Worm (Caenorhabditis elegans) whole organism, L1 larva: ENCODE results near the gene end-1.

ENCODE experiments used
- C04F5.9 ChIP-seq: sonication (generic microtip); optimal IDR thresholded peaks from 2 replicates; lab custom pipeline; 2016; ENCODE audit warnings: missing genetic modification characterization, missing compliant biosample characterization
- C34B4.2 ChIP-seq: sonication (generic microtip); optimal IDR thresholded peaks from 2 replicates; lab custom pipeline; 2017; ENCODE audit warnings: mild to moderate bottlenecking, missing genetic modification characterization, missing compliant biosample characterization
- F16B12.6 ChIP-seq: fragments of 150-350 bp; optimal IDR thresholded peaks from 2 replicates; lab custom pipeline; 2014; ENCODE audit warnings: missing biosample characterization, missing genetic modification characterization
- Y116A8C.19 ChIP-seq: sonication (generic microtip); optimal IDR thresholded peaks from 2 replicates; lab custom pipeline; 2016; ENCODE audit warnings: missing compliant biosample characterization, missing genetic modification characterization, borderline replicate concordance
- aha-1 ChIP-seq: fragments of 150-350 bp; optimal IDR thresholded peaks from 2 replicates; lab custom pipeline; 2014; ENCODE audit warnings: missing biosample characterization, missing genetic modification characterization
- alr-1 ChIP-seq: fragments of 200-800 bp; sonication (Bioruptor generic); optimal IDR thresholded peaks from 2 replicates; lab custom pipeline; 2018; ENCODE audit warnings: borderline replicate concordance, mild to moderate bottlenecking, missing genetic modification characterization, missing compliant biosample characterization
- aly-2 ChIP-seq: fragments of 150-350 bp; optimal IDR thresholded peaks from 2 replicates; lab custom pipeline; 2014; ENCODE audit warnings: missing biosample characterization, missing genetic modification characterization
- ama-1 ChIP-seq: fragments of 150-350 bp; optimal IDR thresholded peaks from 2 replicates; lab custom pipeline; 2014
- blmp-1 ChIP-seq: fragments of 150-350 bp; optimal IDR thresholded peaks from 2 replicates; lab custom pipeline; 2014; ENCODE audit warnings: missing biosample characterization, missing genetic modification characterization
- ceh-8 ChIP-seq: fragments of 200-800 bp; sonication (Bioruptor generic); optimal IDR thresholded peaks from 2 replicates; lab custom pipeline; 2018; ENCODE audit warnings: mild to moderate bottlenecking, missing genetic modification characterization, moderate library complexity, missing compliant biosample characterization
- ceh-88 ChIP-seq: fragments of 200-800 bp; sonication (Bioruptor generic); IDR thresholded peaks from 2 replicates; pipeline ENCODE4 v1.3.6; 2022; ENCODE audit warnings: missing genetic modification characterization, missing compliant biosample characterization
- ces-1 ChIP-seq: fragments of 150-350 bp; optimal IDR thresholded peaks from 2 replicates; lab custom pipeline; 2014; ENCODE audit warnings: missing biosample characterization, missing genetic modification reagents, missing genetic modification characterization
- dpl-1 ChIP-seq, 3 experiments: fragments of 150-350 bp in 2 of 3; sonication (generic microtip) in 1 of 3; optimal IDR thresholded peaks; 2 replicates each; lab custom pipeline; 2014 to 2017; ENCODE audit warnings: missing biosample characterization in 3 of 3, missing genetic modification characterization in 3 of 3, missing genetic modification reagents in 3 of 3
- efl-3 ChIP-seq: fragments of 200-800 bp; sonication (Bioruptor generic); optimal IDR thresholded peaks from 2 replicates; lab custom pipeline; 2018; ENCODE audit warnings: mild to moderate bottlenecking, missing genetic modification characterization, missing compliant biosample characterization
- egl-13 ChIP-seq: sonication (generic microtip); optimal IDR thresholded peaks from 2 replicates; lab custom pipeline; 2016; ENCODE audit warnings: missing genotype, missing genetic modification reagents, missing genetic modification characterization, missing compliant biosample characterization
- egl-27 ChIP-seq, 2 experiments: fragments of 150-350 bp in 1 of 2; sonication (generic microtip); optimal IDR thresholded peaks; 3 replicates each; lab custom pipeline; 2017 to 2018; ENCODE audit warnings: missing biosample characterization in 2 of 2, missing genetic modification characterization in 2 of 2, missing genetic modification reagents in 2 of 2
- elt-2 ChIP-seq: sonication (generic microtip); optimal IDR thresholded peaks from 2 replicates; lab custom pipeline; 2016; ENCODE audit warnings: missing genetic modification characterization, mild to moderate bottlenecking, inconsistent platforms, missing compliant biosample characterization, missing genetic modification reagents
- elt-3 ChIP-seq, 6 experiments: fragments of 150-350 bp in 1 of 6; sonication (generic microtip); optimal IDR thresholded peaks; 2 replicates each; lab custom pipeline; 2017 to 2018; ENCODE audit warnings: missing biosample characterization in 6 of 6, missing genetic modification characterization in 6 of 6, inconsistent platforms in 1 of 6
- ets-5 ChIP-seq: fragments of 200-800 bp; sonication (Bioruptor generic); IDR thresholded peaks from 2 replicates; pipeline ENCODE4 v1.3.6; 2022; ENCODE audit warnings: missing genetic modification characterization, missing compliant biosample characterization
- fkh-10 ChIP-seq: sonication (generic microtip); optimal IDR thresholded peaks from 2 replicates; lab custom pipeline; 2017; ENCODE audit warnings: missing biosample characterization, missing genetic modification reagents, missing genetic modification characterization
- fkh-4 ChIP-seq: sonication (generic microtip); optimal IDR thresholded peaks from 2 replicates; lab custom pipeline; 2016; ENCODE audit warnings: missing compliant biosample characterization, missing genetic modification characterization, borderline replicate concordance
- fkh-8 ChIP-seq: sonication (generic microtip); optimal IDR thresholded peaks from 2 replicates; lab custom pipeline; 2016; ENCODE audit warnings: mild to moderate bottlenecking, missing genetic modification characterization, missing compliant biosample characterization
- hpl-2 ChIP-seq: fragments of 150-350 bp; optimal IDR thresholded peaks from 2 replicates; lab custom pipeline; 2014; ENCODE audit warnings: missing biosample characterization, missing genetic modification reagents, missing genetic modification characterization
- irx-1 ChIP-seq: sonication (generic microtip); optimal IDR thresholded peaks from 2 replicates; lab custom pipeline; 2016; ENCODE audit warnings: missing genetic modification characterization, missing compliant biosample characterization
- lin-15B ChIP-seq: fragments of 150-350 bp; sonication (generic microtip); optimal IDR thresholded peaks from 3 replicates; lab custom pipeline; 2014; ENCODE audit warnings: missing biosample characterization, missing genetic modification characterization
- mab-9 ChIP-seq: fragments of 200-800 bp; sonication (Bioruptor generic); IDR thresholded peaks from 2 replicates; pipeline ENCODE4 v1.3.6; 2022; ENCODE audit warnings: missing genetic modification reagents, missing genetic modification characterization, missing compliant biosample characterization
- mdl-1 ChIP-seq, 2 experiments: fragments of 150-350 bp; optimal IDR thresholded peaks; 2 replicates each; lab custom pipeline; 2014 to 2017; ENCODE audit warnings: missing biosample characterization in 2 of 2, missing genetic modification characterization in 2 of 2, inconsistent platforms in 1 of 2
- nhr-20 ChIP-seq: sonication (generic microtip); optimal IDR thresholded peaks from 2 replicates; lab custom pipeline; 2016; ENCODE audit warnings: mild to moderate bottlenecking, missing genetic modification characterization, missing compliant biosample characterization
- nhr-237 ChIP-seq: fragments of 150-350 bp; optimal IDR thresholded peaks from 2 replicates; lab custom pipeline; 2014; ENCODE audit warnings: missing biosample characterization, missing genetic modification characterization
- nhr-28 ChIP-seq: fragments of 150-350 bp; optimal IDR thresholded peaks from 2 replicates; lab custom pipeline; 2014; ENCODE audit warnings: missing biosample characterization, missing genetic modification characterization
- nhr-47 ChIP-seq: sonication (generic microtip); optimal IDR thresholded peaks from 2 replicates; lab custom pipeline; 2016; ENCODE audit warnings: mild to moderate bottlenecking, missing genetic modification characterization, moderate library complexity, missing compliant biosample characterization
- nhr-71 ChIP-seq: sonication (generic microtip); optimal IDR thresholded peaks from 2 replicates; lab custom pipeline; 2016; ENCODE audit warnings: mild to moderate bottlenecking, missing genetic modification characterization, moderate library complexity, missing compliant biosample characterization
- nhr-76 ChIP-seq: sonication (generic microtip); optimal IDR thresholded peaks from 2 replicates; lab custom pipeline; 2017; ENCODE audit warnings: missing biosample characterization, missing genetic modification characterization
- nhr-84 ChIP-seq: sonication (generic microtip); optimal IDR thresholded peaks from 2 replicates; lab custom pipeline; 2017; ENCODE audit warnings: missing biosample characterization, missing genetic modification characterization
- pag-3 ChIP-seq: sonication (generic microtip); optimal IDR thresholded peaks from 2 replicates; lab custom pipeline; 2017; ENCODE audit warnings: missing genetic modification characterization, mild to moderate bottlenecking, missing compliant biosample characterization, antibody characterized with exemption, borderline replicate concordance; ENCODE audit not compliant: insufficient read depth
- pax-3 ChIP-seq: fragments of 200-800 bp; sonication (Bioruptor generic); optimal IDR thresholded peaks from 2 replicates; lab custom pipeline; 2018; ENCODE audit warnings: mild to moderate bottlenecking, missing genetic modification characterization, moderate library complexity, missing compliant biosample characterization
- rnt-1 ChIP-seq: sonication (generic microtip); optimal IDR thresholded peaks from 2 replicates; lab custom pipeline; 2016; ENCODE audit warnings: mild to moderate bottlenecking, missing genetic modification characterization, moderate library complexity, missing compliant biosample characterization
- skn-1 ChIP-seq: fragments of 150-350 bp; optimal IDR thresholded peaks from 2 replicates; lab custom pipeline; 2014; ENCODE audit warnings: missing biosample characterization, missing genetic modification characterization
- snpc-4 ChIP-seq: fragments of 150-350 bp; optimal IDR thresholded peaks from 2 replicates; lab custom pipeline; 2014; ENCODE audit warnings: missing biosample characterization, missing genetic modification characterization
- sptf-1 ChIP-seq: fragments of 150-350 bp; optimal IDR thresholded peaks from 2 replicates; lab custom pipeline; 2014; ENCODE audit warnings: missing biosample characterization, missing genetic modification characterization
- sup-37 ChIP-seq: fragments of 200-800 bp; sonication (Bioruptor generic); optimal IDR thresholded peaks from 2 replicates; lab custom pipeline; 2018; ENCODE audit warnings: mild to moderate bottlenecking, missing genetic modification characterization, missing compliant biosample characterization
- swsn-7 ChIP-seq: sonication (generic microtip); optimal IDR thresholded peaks from 2 replicates; lab custom pipeline; 2016; ENCODE audit warnings: missing genetic modification characterization, missing compliant biosample characterization
- tbx-2 ChIP-seq: sonication (generic microtip); optimal IDR thresholded peaks from 2 replicates; lab custom pipeline; 2016; ENCODE audit warnings: missing genetic modification characterization, missing compliant biosample characterization
- tlp-1 ChIP-seq: fragments of 150-350 bp; optimal IDR thresholded peaks from 2 replicates; lab custom pipeline; 2014; ENCODE audit warnings: missing biosample characterization, missing genetic modification characterization
- unc-130 ChIP-seq: fragments of 150-350 bp; optimal IDR thresholded peaks from 2 replicates; lab custom pipeline; 2017; ENCODE audit warnings: missing biosample characterization, missing genetic modification characterization, inconsistent platforms
- unc-30 ChIP-seq: sonication (generic microtip); optimal IDR thresholded peaks from 2 replicates; lab custom pipeline; 2017; ENCODE audit warnings: missing biosample characterization, missing genetic modification characterization
- unc-62 ChIP-seq: fragments of 150-350 bp; optimal IDR thresholded peaks from 2 replicates; lab custom pipeline; 2014; ENCODE audit warnings: missing biosample characterization, missing genetic modification reagents, missing genetic modification characterization
- xbp-1 ChIP-seq: sonication (generic microtip); optimal IDR thresholded peaks from 2 replicates; lab custom pipeline; 2016; ENCODE audit warnings: missing genetic modification characterization, missing compliant biosample characterization
- zag-1 ChIP-seq: fragments of 150-350 bp; optimal IDR thresholded peaks from 2 replicates; lab custom pipeline; 2014; ENCODE audit warnings: missing biosample characterization, missing genetic modification characterization

The end-1 gene

DNA sequence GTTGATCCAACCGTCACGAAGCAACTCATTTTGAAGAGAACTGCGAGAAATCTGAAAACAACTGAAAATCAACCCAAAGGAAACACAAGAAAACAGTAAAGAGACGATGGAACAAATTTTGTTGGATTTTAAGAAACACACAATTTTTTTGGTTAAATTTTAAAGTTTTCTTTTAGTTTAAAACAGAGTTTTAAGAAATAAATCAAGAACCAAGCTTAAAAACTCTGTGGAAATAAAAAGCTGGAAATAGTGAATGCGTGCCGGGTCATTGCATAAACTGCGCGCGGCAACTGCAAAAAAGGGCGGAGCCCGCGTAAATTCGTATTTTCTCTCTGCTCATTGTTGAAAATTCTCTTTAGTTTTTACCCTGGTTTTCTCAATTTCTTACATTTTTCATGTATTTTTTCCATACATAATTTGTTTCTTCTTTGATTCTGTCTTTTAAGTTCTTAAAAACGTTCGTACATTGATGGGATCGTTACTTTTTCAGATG, 23.0 kb upstream of the end-1 start, which contains the start of the genes algn-13 and R10D12.13 (continued):
- TF ChIP-seq aha-1 (tag; lab: Kevin White, UChicago) (no peak), ets-5 (GFP tag; lab: Robert Waterston, UW) (no peak), nhr-47 (tag; lab: Kevin White, UChicago) (peak; percentile 64), rnt-1 (tag; lab: Kevin White, UChicago) (peak; percentile 82), fkh-10 (GFP tag; lab: Kevin White, UChicago) (no peak), ceh-8 (GFP tag; lab: Kevin White, UChicago) (no peak), tbx-2 (tag; lab: Kevin White, UChicago) (peak; percentile 36), skn-1 (tag; lab: Kevin White, UChicago) (peak; percentile 59), C34B4.2 (no peak), C04F5.9 (tag; lab: Kevin White, UChicago) (no peak), unc-62 (GFP tag; lab: Kevin White, UChicago) (no peak), sptf-1 (no peak), xbp-1 (tag; lab: Kevin White, UChicago) (peak; percentile 40), mab-9 (no peak), fkh-8 (tag; lab: Kevin White, UChicago) (peak; percentile 5), unc-30 (tag; lab: Kevin White, UChicago) (no peak), dpl-1 (GFP tag; optimal IDR thresholded peaks at IDR 0.05; lab: Kevin White, UChicago) (peak; percentile 64 to 71 (median 67)), snpc-4 (tag; lab: Kevin White, UChicago) (peak; percentile 69), pag-3 (tag; lab: Kevin White, UChicago) (no peak), egl-27 (tag; optimal IDR thresholded peaks at IDR 0.05; lab: Kevin White, UChicago) (no peak), swsn-7 (tag; lab: Kevin White, UChicago) (peak; percentile 64), nhr-237 (tag; lab: Kevin White, UChicago) (no peak), mdl-1 (tag; optimal IDR thresholded peaks at IDR 0.05; lab: Kevin White, UChicago) (no peak), nhr-28 (tag; lab: Kevin White, UChicago) (no peak), unc-130 (peak; percentile 75), F16B12.6 (tag; lab: Kevin White, UChicago) (peak; percentile 9), ceh-88 (GFP tag; lab: Robert Waterston, UW) (no peak), elt-2 (tag; lab: Kevin White, UChicago) (peak; percentile 53), sup-37 (GFP tag; lab: Kevin White, UChicago) (no peak), zag-1 (tag; lab: Kevin White, UChicago) (no peak), nhr-20 (peak; percentile 60), nhr-76 (tag; lab: Kevin White, UChicago) (peak; percentile 34), nhr-84 (tag; lab: Kevin White, UChicago) (no peak), aly-2 (no peak), Y116A8C.19 (tag; lab: Kevin White, UChicago) (no peak), alr-1 (tag; lab: Kevin White, UChicago) (no peak), pax-3 (no peak), ama-1 (lab: Kevin White, UChicago) (no peak), efl-3 (GFP tag; lab: Kevin White, UChicago) (no peak), irx-1 (peak; percentile 8), lin-15B (tag; lab: Kevin White, UChicago) (no peak), ces-1 (GFP tag; lab: Kevin White, UChicago) (no peak), tlp-1 (tag; lab: Kevin White, UChicago) (no peak), hpl-2 (GFP tag; lab: Kevin White, UChicago) (no peak), egl-13 (no peak), nhr-71 (peak; percentile 63), elt-3 (tag; optimal IDR thresholded peaks at IDR 0.05; lab: Kevin White, UChicago) (peak in 1 of 6 experiments; percentile 31), fkh-4 (no peak), blmp-1 (tag; lab: Kevin White, UChicago) (peak; percentile 49)
